Fruit fly (Drosophila melanogaster) whole organism, embryonic: ENCODE measurements around the gene Cpr23B.

Source experiments
- Antp ChIP-seq: fragments of 200-800 bp; sonication (Bioruptor generic); optimal IDR thresholded peaks from 3 replicates; lab custom pipeline; 2016; ENCODE audit warnings: missing biosample characterization, missing genetic modification characterization
- Atf-2 ChIP-seq: fragments of 200-800 bp; sonication (Bioruptor generic); optimal IDR thresholded peaks from 2 replicates; lab custom pipeline; 2016; ENCODE audit warnings: missing biosample characterization, missing genetic modification characterization
- Atf6 ChIP-seq: fragments of 200-800 bp; sonication (Bioruptor generic); IDR thresholded peaks from 2 replicates; pipeline ENCODE4 v1.3.6; 2022; ENCODE audit warnings: missing biosample characterization, missing genetic modification characterization
- CG10274 ChIP-seq: fragments of 200-800 bp; sonication (Bioruptor generic); optimal IDR thresholded peaks from 3 replicates; lab custom pipeline; 2017; ENCODE audit warnings: missing biosample characterization, mild to moderate bottlenecking, missing genetic modification characterization
- CG10366 ChIP-seq: fragments of 200-800 bp; sonication (Bioruptor generic); IDR thresholded peaks from 2 replicates; pipeline ENCODE4 v1.3.6; 2022; ENCODE audit warnings: missing biosample characterization, missing genetic modification characterization
- CG10543 ChIP-seq: fragments of 200-800 bp; sonication (Bioruptor generic); optimal IDR thresholded peaks from 3 replicates; lab custom pipeline; 2017; ENCODE audit warnings: missing biosample characterization, mild to moderate bottlenecking, missing genetic modification characterization, moderate library complexity
- CG10654 ChIP-seq: fragments of 200-800 bp; sonication (Bioruptor generic); optimal IDR thresholded peaks from 2 replicates; lab custom pipeline; 2016; ENCODE audit warnings: missing biosample characterization, missing genetic modification characterization
- CG11695 ChIP-seq: fragments of 200-800 bp; sonication (Bioruptor generic); IDR thresholded peaks from 3 replicates; pipeline ENCODE4 v1.3.6; 2022; ENCODE audit warnings: missing biosample characterization, missing genetic modification characterization
- CG12744 ChIP-seq: fragments of 200-800 bp; sonication (Bioruptor generic); optimal IDR thresholded peaks from 2 replicates; lab custom pipeline; 2016; ENCODE audit warnings: missing biosample characterization, missing genetic modification characterization
- CG14050 ChIP-seq: fragments of 200-800 bp; sonication (Bioruptor generic); IDR thresholded peaks from 3 replicates; pipeline ENCODE4 v1.3.6; 2022; ENCODE audit warnings: missing biosample characterization, missing genetic modification characterization
- CG15601 ChIP-seq: fragments of 200-800 bp; sonication (Bioruptor generic); optimal IDR thresholded peaks from 3 replicates; lab custom pipeline; 2019; ENCODE audit warnings: missing biosample characterization, mild to moderate bottlenecking, missing genetic modification characterization, moderate library complexity
- CG17186 ChIP-seq: fragments of 200-800 bp; sonication (Bioruptor generic); optimal IDR thresholded peaks from 3 replicates; lab custom pipeline; 2017; ENCODE audit warnings: missing biosample characterization, missing genetic modification reagents, missing genetic modification characterization
- CG18619 ChIP-seq: fragments of 200-800 bp; sonication (Bioruptor generic); optimal IDR thresholded peaks from 3 replicates; lab custom pipeline; 2017; ENCODE audit warnings: missing biosample characterization, mild to moderate bottlenecking, missing genetic modification characterization
- CG33213 ChIP-seq: fragments of 200-800 bp; sonication (Bioruptor generic); optimal IDR thresholded peaks from 3 replicates; lab custom pipeline; 2016; ENCODE audit warnings: missing biosample characterization, missing genetic modification characterization
- CG33557 ChIP-seq: fragments of 200-800 bp; sonication (Bioruptor generic); optimal IDR thresholded peaks from 2 replicates; lab custom pipeline; 2019; ENCODE audit warnings: missing biosample characterization, mild to moderate bottlenecking, missing genetic modification characterization, moderate library complexity
- CG4617 ChIP-seq: fragments of 200-800 bp; sonication (Bioruptor generic); optimal IDR thresholded peaks from 3 replicates; lab custom pipeline; 2016; ENCODE audit warnings: missing biosample characterization, missing genetic modification characterization, borderline replicate concordance
- CG6254 ChIP-seq: fragments of 200-800 bp; sonication (Bioruptor generic); optimal IDR thresholded peaks from 3 replicates; lab custom pipeline; 2017; ENCODE audit warnings: mild to moderate bottlenecking, missing biosample characterization, missing genetic modification reagents, missing genetic modification characterization
- CG6813 ChIP-seq: fragments of 200-800 bp; sonication (Bioruptor generic); optimal IDR thresholded peaks from 2 replicates; lab custom pipeline; 2017; ENCODE audit warnings: missing biosample characterization, missing genetic modification characterization, mild to moderate bottlenecking, moderate library complexity, missing genetic modification reagents
- CG8089 ChIP-seq: fragments of 200-800 bp; sonication (Bioruptor generic); optimal IDR thresholded peaks from 3 replicates; lab custom pipeline; 2016; ENCODE audit warnings: missing biosample characterization, missing genetic modification characterization
- CG8359 ChIP-seq: fragments of 200-800 bp; sonication (Bioruptor generic); optimal IDR thresholded peaks from 2 replicates; lab custom pipeline; 2017; ENCODE audit warnings: missing biosample characterization, mild to moderate bottlenecking, missing genetic modification characterization, borderline replicate concordance
- CG9215 ChIP-seq: fragments of 200-800 bp; sonication (Bioruptor generic); IDR thresholded peaks from 2 replicates; pipeline ENCODE4 v1.3.6; 2022; ENCODE audit warnings: missing biosample characterization, missing genetic modification characterization
- Chrac-16 ChIP-seq: fragments of 200-800 bp; sonication (Bioruptor generic); optimal IDR thresholded peaks from 3 replicates; lab custom pipeline; 2016; ENCODE audit warnings: missing biosample characterization, missing genetic modification characterization
- Doc3 ChIP-seq: fragments of 200-800 bp; sonication (Bioruptor generic); IDR thresholded peaks from 3 replicates; pipeline ENCODE4 v1.3.6; 2022; ENCODE audit warnings: missing biosample characterization, missing genetic modification characterization; ENCODE audit not compliant: partially characterized antibody
- E2f2 ChIP-seq: fragments of 200-800 bp; sonication (Bioruptor generic); IDR thresholded peaks from 2 replicates; pipeline ENCODE4 v1.3.6; 2022; ENCODE audit warnings: missing biosample characterization, missing genetic modification characterization
- Hr3 ChIP-seq: fragments of 200-800 bp; sonication (Bioruptor generic); optimal IDR thresholded peaks from 3 replicates; lab custom pipeline; 2016; ENCODE audit warnings: missing biosample characterization, missing genetic modification characterization
- Lhr ChIP-seq: fragments of 200-800 bp; sonication (Bioruptor generic); optimal IDR thresholded peaks from 3 replicates; lab custom pipeline; 2017; ENCODE audit warnings: mild to moderate bottlenecking, missing biosample characterization, missing genetic modification reagents, missing genetic modification characterization
- MBD-R2 ChIP-seq: fragments of 200-800 bp; sonication (Bioruptor generic); IDR thresholded peaks from 2 replicates; pipeline ENCODE4 v1.3.6; 2022; ENCODE audit warnings: missing biosample characterization, missing genetic modification characterization
- NC2α ChIP-seq: fragments of 200-800 bp; sonication (Bioruptor generic); optimal IDR thresholded peaks from 2 replicates; lab custom pipeline; 2016; ENCODE audit warnings: missing biosample characterization, missing genetic modification characterization
- Sox102F ChIP-seq: fragments of 200-800 bp; sonication (Bioruptor generic); optimal IDR thresholded peaks from 2 replicates; lab custom pipeline; 2018; ENCODE audit warnings: missing biosample characterization, mild to moderate bottlenecking, missing genetic modification characterization, moderate library complexity
- Xrp1 ChIP-seq: fragments of 200-800 bp; sonication (Bioruptor generic); IDR thresholded peaks from 2 replicates; pipeline ENCODE4 v1.3.6; 2022; ENCODE audit warnings: missing biosample characterization, missing genetic modification characterization
- ab ChIP-seq: fragments of 200-800 bp; sonication (Bioruptor generic); optimal IDR thresholded peaks from 2 replicates; lab custom pipeline; 2016; ENCODE audit warnings: missing biosample characterization, missing genetic modification characterization
- ap ChIP-seq: fragments of 200-800 bp; sonication (Bioruptor generic); IDR thresholded peaks from 2 replicates; pipeline ENCODE4 v1.3.6; 2022; ENCODE audit warnings: missing biosample characterization, missing genetic modification characterization
- ase ChIP-seq: fragments of 200-800 bp; sonication (Bioruptor generic); IDR thresholded peaks from 3 replicates; pipeline ENCODE4 v1.3.6; 2022; ENCODE audit warnings: missing biosample characterization, missing genetic modification characterization
- ash1 ChIP-seq: fragments of 200-800 bp; sonication (Bioruptor generic); optimal IDR thresholded peaks from 2 replicates; lab custom pipeline; 2018; ENCODE audit warnings: missing biosample characterization, mild to moderate bottlenecking, missing genetic modification characterization
- danr ChIP-seq: fragments of 200-800 bp; sonication (Bioruptor generic); IDR thresholded peaks from 2 replicates; pipeline ENCODE4 v1.3.6; 2022; ENCODE audit warnings: missing biosample characterization, missing genetic modification characterization
- ems ChIP-seq: fragments of 200-800 bp; sonication (Bioruptor generic); optimal IDR thresholded peaks from 3 replicates; lab custom pipeline; 2016; ENCODE audit warnings: missing biosample characterization, missing genetic modification characterization
- fd96Cb ChIP-seq: fragments of 200-800 bp; sonication (Bioruptor generic); optimal IDR thresholded peaks from 2 replicates; lab custom pipeline; 2018; ENCODE audit warnings: missing biosample characterization, mild to moderate bottlenecking, missing genetic modification characterization, moderate library complexity
- h ChIP-seq: fragments of >200 bp; optimal IDR thresholded peaks from 2 replicates; lab custom pipeline; 2017
- ham ChIP-seq: fragments of 200-800 bp; sonication (Bioruptor generic); IDR thresholded peaks from 2 replicates; pipeline ENCODE4 v1.3.6; 2022; ENCODE audit warnings: missing biosample characterization, missing genetic modification characterization
- hth ChIP-seq: fragments of >200 bp; optimal IDR thresholded peaks from 2 replicates; lab custom pipeline; 2017; ENCODE audit warnings: inconsistent platforms
- lbe ChIP-seq: fragments of 200-800 bp; sonication (Bioruptor generic); optimal IDR thresholded peaks from 2 replicates; lab custom pipeline; 2016; ENCODE audit warnings: missing biosample characterization, mild to moderate bottlenecking, missing genetic modification characterization
- lola ChIP-seq, 3 experiments: fragments of >200 bp in 2 of 3; fragments of 200-800 bp in 1 of 3; sonication (Bioruptor generic) in 1 of 3; optimal IDR thresholded peaks; 2 replicates each; lab custom pipeline; 2017 to 2019; ENCODE audit warnings: missing biosample characterization in 3 of 3, missing genetic modification characterization in 3 of 3, mild to moderate bottlenecking in 1 of 3, moderate library complexity in 1 of 3
- nau ChIP-seq: fragments of 200-800 bp; sonication (Bioruptor generic); optimal IDR thresholded peaks from 3 replicates; lab custom pipeline; 2017; ENCODE audit warnings: missing biosample characterization, mild to moderate bottlenecking, missing genetic modification characterization, missing genetic modification reagents
- nom ChIP-seq: fragments of 200-800 bp; sonication (Bioruptor generic); optimal IDR thresholded peaks from 2 replicates; lab custom pipeline; 2017; ENCODE audit warnings: missing biosample characterization, missing genetic modification characterization, mild to moderate bottlenecking, moderate library complexity, missing genetic modification reagents
- org-1 ChIP-seq: fragments of 200-800 bp; sonication (Bioruptor generic); optimal IDR thresholded peaks from 2 replicates; lab custom pipeline; 2017; ENCODE audit warnings: missing biosample characterization, missing genetic modification characterization
- pho ChIP-seq: fragments of 200-800 bp; sonication (Bioruptor generic); optimal IDR thresholded peaks from 2 replicates; lab custom pipeline; 2016; ENCODE audit warnings: missing biosample characterization, missing genetic modification characterization
- pum ChIP-seq: fragments of 200-800 bp; sonication (Bioruptor generic); optimal IDR thresholded peaks from 2 replicates; lab custom pipeline; 2016; ENCODE audit warnings: missing biosample characterization, missing genetic modification characterization
- ranshi ChIP-seq: fragments of 200-800 bp; sonication (Bioruptor generic); IDR thresholded peaks from 2 replicates; pipeline ENCODE4 v1.3.6; 2022; ENCODE audit warnings: missing biosample characterization, missing genetic modification characterization
- schlank ChIP-seq: fragments of 200-800 bp; sonication (Bioruptor generic); optimal IDR thresholded peaks from 2 replicates; lab custom pipeline; 2018; ENCODE audit warnings: missing biosample characterization, mild to moderate bottlenecking, missing genetic modification characterization
- sob ChIP-seq: fragments of 200-800 bp; sonication (Bioruptor generic); IDR thresholded peaks from 2 replicates; pipeline ENCODE4 v1.3.6; 2022; ENCODE audit warnings: missing biosample characterization, missing genetic modification characterization
- zf30C ChIP-seq: fragments of 200-800 bp; sonication (Bioruptor generic); optimal IDR thresholded peaks from 3 replicates; lab custom pipeline; 2018; ENCODE audit warnings: missing biosample characterization, mild to moderate bottlenecking, missing genetic modification characterization

The Cpr23B gene

DNA sequence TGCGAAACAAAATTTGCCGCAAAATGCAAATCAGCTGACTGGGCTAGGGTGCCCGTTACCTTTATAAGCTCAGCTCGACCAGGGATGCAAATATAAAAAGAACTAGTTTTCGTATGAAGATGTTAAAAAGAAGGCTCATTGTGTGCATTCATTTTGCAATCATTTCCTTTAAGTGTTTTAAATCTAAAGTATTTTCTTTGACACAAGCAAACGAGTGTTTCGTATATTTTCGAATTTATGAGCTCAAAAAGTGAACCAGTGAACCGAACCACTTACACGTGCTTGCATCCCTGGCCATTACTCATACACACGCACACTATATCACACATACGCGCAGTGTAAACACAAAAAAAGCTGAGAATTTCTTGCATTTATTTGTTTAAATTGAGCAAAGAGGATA lies 40.0 kb downstream of the Cpr23B start, which contains the start of the genes Prx6a and Sbat (continued):
- TF ChIP-seq schlank (tag; lab: Kevin White, UChicago), result peak; percentile 65
- peak in 1 of 3 experiments; percentile 70 for TF ChIP-seq lola (GFP tag; optimal IDR thresholded peaks at IDR 0.05; lab: Kevin White, UChicago)
- TF ChIP-seq pum (GFP tag; lab: Kevin White, UChicago), result peak; percentile 77
- TF ChIP-seq CG10543 (GFP tag; lab: Kevin White, UChicago), result peak; percentile 80
- peak; percentile 45 for TF ChIP-seq CG8089
- TF ChIP-seq lbe, result peak; percentile 48
- peak; percentile 69 for TF ChIP-seq CG33213 (GFP tag; lab: Kevin White, UChicago)
- TF ChIP-seq CG33557 (GFP tag; lab: Kevin White, UChicago), result peak; percentile 66
- TF ChIP-seq danr (GFP tag; lab: Robert Waterston, UW), result 0 out of 2 replicates have a peak, but pooled peaks have one; percentile 17
- TF ChIP-seq CG10274 (GFP tag; lab: Kevin White, UChicago), result peak; percentile 40
- TF ChIP-seq Antp (GFP tag; lab: Kevin White, UChicago), result peak; percentile 73
- TF ChIP-seq MBD-R2 (GFP tag; lab: Robert Waterston, UW), result peak; percentile 92
- no peak for TF ChIP-seq ems
- TF ChIP-seq CG12744 (GFP tag; lab: Kevin White, UChicago), result peak; percentile 57
- no peak for TF ChIP-seq ash1 (GFP tag; lab: Kevin White, UChicago)
- TF ChIP-seq CG17186 (GFP tag; lab: Kevin White, UChicago), result peak; percentile 23
- TF ChIP-seq ase (GFP tag; lab: Robert Waterston, UW), result peak; percentile 52; the same call in 1 of the 3 replicates
- TF ChIP-seq pho (GFP tag; lab: Kevin White, UChicago), result peak; percentile 70
- TF ChIP-seq fd96Cb (tag; lab: Kevin White, UChicago), result peak; percentile 60
- TF ChIP-seq CG18619, result peak; percentile 44
- peak; percentile 79 for TF ChIP-seq CG9215
- TF ChIP-seq ranshi, result peak; percentile 87
- peak; percentile 49 for TF ChIP-seq Chrac-16
- peak; percentile 75 for TF ChIP-seq sob (GFP tag; lab: Robert Waterston, UW)
- peak; percentile 5 for TF ChIP-seq Atf-2 (GFP tag; lab: Kevin White, UChicago)
- TF ChIP-seq ham (GFP tag; lab: Robert Waterston, UW), result no peak
- TF ChIP-seq CG15601 (tag; lab: Kevin White, UChicago), result peak; percentile 53
- TF ChIP-seq h, result no peak
- TF ChIP-seq org-1 (GFP tag; lab: Kevin White, UChicago), result peak; percentile 48
- no peak for TF ChIP-seq ap (GFP tag; lab: Robert Waterston, UW)
- TF ChIP-seq CG8359 (GFP tag; lab: Kevin White, UChicago), result no peak
- TF ChIP-seq CG6254 (GFP tag; lab: Kevin White, UChicago), result no peak
- no peak for TF ChIP-seq ab (GFP tag; lab: Kevin White, UChicago)
- peak; percentile 58 for TF ChIP-seq CG4617
- TF ChIP-seq CG10654, result peak; percentile 68
- TF ChIP-seq CG11695 (GFP tag; lab: Robert Waterston, UW), result no peak
- TF ChIP-seq CG14050 (GFP tag; lab: Robert Waterston, UW), result peak; percentile 48; the same call in 2 of the 3 replicates
- no peak for TF ChIP-seq zf30C
- TF ChIP-seq hth (lab: Kevin White, UChicago), result no peak
- TF ChIP-seq Sox102F, result peak; percentile 53
- peak; percentile 45 for TF ChIP-seq NC2α
- no peak for TF ChIP-seq Doc3 (GFP tag; lab: Robert Waterston, UW)
- TF ChIP-seq Hr3, result peak; percentile 56
- peak; percentile 74 for TF ChIP-seq Atf6 (GFP tag; lab: Robert Waterston, UW)
- TF ChIP-seq CG6813 (GFP tag; lab: Kevin White, UChicago), result peak; percentile 25
- TF ChIP-seq Lhr (GFP tag; lab: Kevin White, UChicago), result peak; percentile 55
- peak; percentile 55; the same call in 1 of the 2 replicates for TF ChIP-seq CG10366 (GFP tag; lab: Robert Waterston, UW)
- TF ChIP-seq nom (GFP tag; lab: Kevin White, UChicago), result peak; percentile 32
- TF ChIP-seq E2f2 (GFP tag; lab: Robert Waterston, UW), result peak; percentile 83
- peak; percentile 79 for TF ChIP-seq Xrp1 (GFP tag; lab: Robert Waterston, UW)
- TF ChIP-seq nau, result peak; percentile 4
